Worm (Caenorhabditis elegans) whole organism, L3 larva: ENCODE measurements around the gene ubq-1.

ENCODE experiments used
- ceh-16 ChIP-seq: sonication (generic microtip); optimal IDR thresholded peaks from 2 replicates; lab custom pipeline; 2017; ENCODE audit warnings: missing biosample characterization, missing genetic modification characterization
- elt-1 ChIP-seq: fragments of 150-350 bp; optimal IDR thresholded peaks from 2 replicates; lab custom pipeline; 2014; ENCODE audit warnings: missing biosample characterization, missing genetic modification characterization
- fos-1 ChIP-seq: fragments of 150-350 bp; optimal IDR thresholded peaks from 2 replicates; lab custom pipeline; 2014; ENCODE audit warnings: missing biosample characterization, missing genetic modification characterization
- nfya-1 ChIP-seq: sonication (generic microtip); optimal IDR thresholded peaks from 2 replicates; lab custom pipeline; 2017; ENCODE audit warnings: missing genetic modification characterization, mild to moderate bottlenecking, missing compliant biosample characterization, antibody characterized with exemption, moderate library complexity; ENCODE audit not compliant: insufficient read depth
- nhr-11 ChIP-seq: fragments of 150-350 bp; optimal IDR thresholded peaks from 2 replicates; lab custom pipeline; 2014; ENCODE audit warnings: missing biosample characterization, missing genetic modification characterization
- nhr-237 ChIP-seq: fragments of 150-350 bp; optimal IDR thresholded peaks from 2 replicates; lab custom pipeline; 2014; ENCODE audit warnings: missing biosample characterization, missing genetic modification characterization
- nhr-77 ChIP-seq: fragments of 150-350 bp; optimal IDR thresholded peaks from 2 replicates; lab custom pipeline; 2014; ENCODE audit warnings: missing biosample characterization, missing genetic modification characterization
- pha-4 ChIP-seq: fragments of 150-350 bp; optimal IDR thresholded peaks from 2 replicates; lab custom pipeline; 2014; ENCODE audit warnings: missing biosample characterization, missing genetic modification reagents, missing genetic modification characterization
- snpc-4 ChIP-seq: fragments of 150-350 bp; optimal IDR thresholded peaks from 2 replicates; lab custom pipeline; 2014; ENCODE audit warnings: missing biosample characterization, missing genetic modification characterization
- tbx-2 ChIP-seq: sonication (generic microtip); optimal IDR thresholded peaks from 2 replicates; lab custom pipeline; 2016; ENCODE audit warnings: mild to moderate bottlenecking, missing genetic modification characterization, missing compliant biosample characterization
- unc-62 ChIP-seq: fragments of 150-350 bp; sonication (generic microtip); optimal IDR thresholded peaks from 4 replicates; lab custom pipeline; 2014; ENCODE audit warnings: missing biosample characterization, missing genetic modification reagents, missing genetic modification characterization
- ztf-11 ChIP-seq: fragments of 150-350 bp; optimal IDR thresholded peaks from 2 replicates; lab custom pipeline; 2014; ENCODE audit warnings: missing biosample characterization, missing genetic modification characterization

DNA sequence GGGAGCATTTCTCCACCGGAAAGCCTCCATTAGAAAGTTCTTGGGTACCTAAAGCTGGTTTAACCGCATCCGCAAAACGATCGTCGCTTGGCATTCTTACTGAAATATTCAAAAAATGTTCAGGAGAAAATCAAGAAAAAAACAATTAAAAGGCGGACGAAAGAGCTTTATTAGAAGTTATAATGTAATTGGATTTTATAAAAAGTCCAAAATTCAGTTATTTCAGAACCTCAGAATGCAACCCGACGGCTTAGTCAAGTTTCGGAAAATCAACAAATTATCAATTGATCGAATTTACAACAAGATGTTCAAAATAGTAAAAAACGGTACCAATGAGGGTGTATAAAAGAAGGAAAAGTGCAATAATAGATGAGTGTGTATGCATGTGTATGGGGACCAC lies 44.1 kb upstream of the ubq-1 start, which contains the start of gene pxl-1:
- no peak for TF ChIP-seq ztf-11 (tag; lab: Kevin White, UChicago)
- no peak for TF ChIP-seq fos-1 (tag; lab: Kevin White, UChicago)
- TF ChIP-seq tbx-2, result no peak
- TF ChIP-seq pha-4 (tag; lab: Kevin White, UChicago), result no peak
- no peak for TF ChIP-seq unc-62 (GFP tag; lab: Kevin White, UChicago)
- no peak for TF ChIP-seq ceh-16 (tag; lab: Kevin White, UChicago)
- TF ChIP-seq nhr-237, result no peak
- no peak for TF ChIP-seq nfya-1
- no peak for TF ChIP-seq nhr-11
- no peak for TF ChIP-seq elt-1 (tag; lab: Kevin White, UChicago)
- no peak for TF ChIP-seq nhr-77
- TF ChIP-seq snpc-4 (tag; lab: Kevin White, UChicago), result no peak
